Worm (Caenorhabditis elegans) whole organism, young adult: ENCODE data around the gene R186.8.

Source experiments
- B0019.2 ChIP-seq: fragments of 200-800 bp; sonication (Bioruptor generic); conservative IDR thresholded peaks from 2 replicates; pipeline ENCODE4 v1.3.6; 2022; ENCODE audit warnings: missing genetic modification reagents, missing genetic modification characterization, missing compliant biosample characterization
- B0261.1 ChIP-seq: sonication (generic microtip); optimal IDR thresholded peaks from 2 replicates; lab custom pipeline; 2016; ENCODE audit warnings: mild to moderate bottlenecking, missing genetic modification characterization, moderate library complexity, missing compliant biosample characterization
- B0336.3 ChIP-seq: fragments of 200-800 bp; sonication (Bioruptor generic); IDR thresholded peaks from 2 replicates; pipeline ENCODE4 v1.3.6; 2022; ENCODE audit warnings: missing genetic modification characterization, missing compliant biosample characterization
- F10E7.11 ChIP-seq: sonication (generic microtip); optimal IDR thresholded peaks from 2 replicates; lab custom pipeline; 2017; ENCODE audit warnings: mild to moderate bottlenecking, missing genetic modification characterization, moderate library complexity, missing compliant biosample characterization
- F23B12.7 ChIP-seq: sonication (generic microtip); optimal IDR thresholded peaks from 2 replicates; lab custom pipeline; 2017; ENCODE audit warnings: missing genetic modification characterization, mild to moderate bottlenecking, missing compliant biosample characterization, antibody characterized with exemption, moderate library complexity; ENCODE audit not compliant: insufficient read depth
- F33H1.4 ChIP-seq: fragments of 200-800 bp; sonication (Bioruptor generic); IDR thresholded peaks from 2 replicates; pipeline ENCODE4 v1.3.6; 2022; ENCODE audit warnings: missing genetic modification reagents, missing genetic modification characterization, missing compliant biosample characterization
- F37B4.10 ChIP-seq: fragments of 200-800 bp; sonication (Bioruptor generic); IDR thresholded peaks from 2 replicates; pipeline ENCODE4 v1.3.6; 2022; ENCODE audit warnings: missing genetic modification characterization, missing compliant biosample characterization
- F55B11.4 ChIP-seq: sonication (generic microtip); optimal IDR thresholded peaks from 2 replicates; lab custom pipeline; 2016; ENCODE audit warnings: missing compliant biosample characterization, missing genetic modification characterization, borderline replicate concordance; ENCODE audit not compliant: insufficient read depth
- F57C9.4 ChIP-seq: sonication (generic microtip); optimal IDR thresholded peaks from 2 replicates; lab custom pipeline; 2017; ENCODE audit warnings: mild to moderate bottlenecking, missing genetic modification characterization, missing compliant biosample characterization
- K12H6.12 ChIP-seq: fragments of 200-800 bp; sonication (Bioruptor generic); optimal IDR thresholded peaks from 2 replicates; lab custom pipeline; 2018; ENCODE audit warnings: mild to moderate bottlenecking, missing genetic modification characterization, missing compliant biosample characterization
- T26A5.8 ChIP-seq: sonication (generic microtip); optimal IDR thresholded peaks from 2 replicates; lab custom pipeline; 2016; ENCODE audit warnings: missing genetic modification characterization, missing compliant biosample characterization
- Y53G8AR.9 ChIP-seq: fragments of 200-800 bp; sonication (Bioruptor generic); conservative IDR thresholded peaks from 2 replicates; pipeline ENCODE4 v1.3.6; 2022; ENCODE audit warnings: missing genetic modification reagents, missing genetic modification characterization, missing compliant biosample characterization
- Y79H2A.3 ChIP-seq: fragments of 200-800 bp; sonication (Bioruptor generic); conservative IDR thresholded peaks from 2 replicates; pipeline ENCODE4 v1.3.6; 2022; ENCODE audit warnings: missing genetic modification reagents, missing genetic modification characterization, missing compliant biosample characterization
- Y95B8A.8 ChIP-seq: fragments of 200-800 bp; sonication (Bioruptor generic); IDR thresholded peaks from 2 replicates; pipeline ENCODE4 v1.3.6; 2022; ENCODE audit warnings: missing genetic modification reagents, missing genetic modification characterization, missing compliant biosample characterization
- atf-7 ChIP-seq: sonication (generic microtip); optimal IDR thresholded peaks from 2 replicates; lab custom pipeline; 2017; ENCODE audit warnings: mild to moderate bottlenecking, missing genetic modification characterization, missing compliant biosample characterization
- attf-5 ChIP-seq: fragments of 200-800 bp; sonication (Bioruptor generic); optimal IDR thresholded peaks from 2 replicates; lab custom pipeline; 2018; ENCODE audit warnings: mild to moderate bottlenecking, missing genetic modification characterization, missing compliant biosample characterization
- ccch-3 ChIP-seq: fragments of 200-800 bp; sonication (Bioruptor generic); optimal IDR thresholded peaks from 2 replicates; lab custom pipeline; 2018; ENCODE audit warnings: mild to moderate bottlenecking, missing genetic modification characterization, missing compliant biosample characterization
- die-1 ChIP-seq: sonication (generic microtip); optimal IDR thresholded peaks from 2 replicates; lab custom pipeline; 2016; ENCODE audit warnings: missing genotype, mild to moderate bottlenecking, missing genetic modification characterization, missing compliant biosample characterization
- dox-1 ChIP-seq: fragments of 200-800 bp; sonication (Bioruptor generic); IDR thresholded peaks from 2 replicates; pipeline ENCODE4 v1.3.6; 2022; ENCODE audit warnings: missing genetic modification reagents, missing genetic modification characterization, missing compliant biosample characterization
- efl-1 ChIP-seq: fragments of 150-350 bp; optimal IDR thresholded peaks from 2 replicates; lab custom pipeline; 2014; ENCODE audit warnings: missing biosample characterization, missing genetic modification reagents, missing genetic modification characterization
- egl-44 ChIP-seq: fragments of 200-800 bp; sonication (Bioruptor generic); IDR thresholded peaks from 2 replicates; pipeline ENCODE4 v1.3.6; 2022; ENCODE audit warnings: missing genetic modification reagents, missing genetic modification characterization, missing compliant biosample characterization
- egrh-3 ChIP-seq: fragments of 200-800 bp; sonication (Bioruptor generic); IDR thresholded peaks from 2 replicates; pipeline ENCODE4 v1.3.6; 2022; ENCODE audit warnings: missing genetic modification reagents, missing genetic modification characterization, missing compliant biosample characterization
- gei-17 ChIP-seq: fragments of 200-800 bp; sonication (Bioruptor generic); optimal IDR thresholded peaks from 2 replicates; lab custom pipeline; 2018; ENCODE audit warnings: mild to moderate bottlenecking, missing genetic modification characterization, missing compliant biosample characterization
- hlh-12 ChIP-seq: sonication (generic microtip); optimal IDR thresholded peaks from 2 replicates; lab custom pipeline; 2016; ENCODE audit warnings: missing genetic modification characterization, missing compliant biosample characterization
- hmg-1.2 ChIP-seq: fragments of 200-800 bp; sonication (Bioruptor generic); IDR thresholded peaks from 2 replicates; pipeline ENCODE4 v1.3.6; 2022; ENCODE audit warnings: missing genetic modification reagents, missing genetic modification characterization, missing compliant biosample characterization
- hmg-20 ChIP-seq: fragments of 200-800 bp; sonication (Bioruptor generic); IDR thresholded peaks from 2 replicates; pipeline ENCODE4 v1.3.6; 2022; ENCODE audit warnings: missing genetic modification reagents, missing genetic modification characterization, missing compliant biosample characterization
- hrde-1 ChIP-seq: sonication (generic microtip); optimal IDR thresholded peaks from 2 replicates; lab custom pipeline; 2016; ENCODE audit warnings: missing genetic modification characterization, mild to moderate bottlenecking, missing compliant biosample characterization, moderate library complexity, missing genotype, missing genetic modification reagents, borderline replicate concordance
- let-526 ChIP-seq: fragments of 200-800 bp; sonication (Bioruptor generic); IDR thresholded peaks from 2 replicates; pipeline ENCODE4 v1.3.6; 2022; ENCODE audit warnings: missing genetic modification reagents, missing genetic modification characterization, missing compliant biosample characterization
- lin-35 ChIP-seq, 3 experiments: fragments of 150-350 bp in 2 of 3; sonication (generic microtip) in 1 of 3; optimal IDR thresholded peaks; 2 replicates each; lab custom pipeline; 2014 to 2018; ENCODE audit warnings: missing biosample characterization in 3 of 3, missing genetic modification characterization in 3 of 3, missing genetic modification reagents in 3 of 3
- lsl-1 ChIP-seq: fragments of 200-800 bp; sonication (Bioruptor generic); optimal IDR thresholded peaks from 2 replicates; lab custom pipeline; 2018; ENCODE audit warnings: mild to moderate bottlenecking, missing genetic modification characterization, moderate library complexity, missing compliant biosample characterization
- madf-6 ChIP-seq: fragments of 200-800 bp; sonication (Bioruptor generic); IDR thresholded peaks from 2 replicates; pipeline ENCODE4 v1.3.6; 2022; ENCODE audit warnings: missing genetic modification reagents, missing genetic modification characterization, missing compliant biosample characterization
- madf-8 ChIP-seq: fragments of 200-800 bp; sonication (Bioruptor generic); conservative IDR thresholded peaks from 2 replicates; pipeline ENCODE4 v1.3.6; 2022; ENCODE audit warnings: missing genetic modification reagents, missing genetic modification characterization, missing compliant biosample characterization
- mcd-1 ChIP-seq: fragments of 200-800 bp; sonication (Bioruptor generic); IDR thresholded peaks from 2 replicates; pipeline ENCODE4 v1.3.6; 2022; ENCODE audit warnings: missing genetic modification reagents, missing genetic modification characterization, missing compliant biosample characterization
- mes-4 ChIP-seq: sonication (generic microtip); optimal IDR thresholded peaks from 2 replicates; lab custom pipeline; 2016; ENCODE audit warnings: missing genotype, missing genetic modification characterization, missing compliant biosample characterization
- nfya-2 ChIP-seq: fragments of 200-800 bp; sonication (Bioruptor generic); IDR thresholded peaks from 2 replicates; pipeline ENCODE4 v1.3.6; 2022; ENCODE audit warnings: missing genetic modification reagents, missing genetic modification characterization, missing compliant biosample characterization
- nhr-179 ChIP-seq: sonication (generic microtip); optimal IDR thresholded peaks from 2 replicates; lab custom pipeline; 2016; ENCODE audit warnings: mild to moderate bottlenecking, missing genetic modification characterization, missing compliant biosample characterization
- nhr-27 ChIP-seq: fragments of 200-800 bp; sonication (Bioruptor generic); optimal IDR thresholded peaks from 2 replicates; lab custom pipeline; 2018; ENCODE audit warnings: mild to moderate bottlenecking, missing genetic modification characterization, moderate library complexity, missing compliant biosample characterization
- nhr-80 ChIP-seq: sonication (generic microtip); optimal IDR thresholded peaks from 2 replicates; lab custom pipeline; 2016; ENCODE audit warnings: missing genetic modification characterization, missing compliant biosample characterization
- repo-1 ChIP-seq: sonication (generic microtip); optimal IDR thresholded peaks from 2 replicates; lab custom pipeline; 2017; ENCODE audit warnings: mild to moderate bottlenecking, missing genetic modification characterization, missing compliant biosample characterization
- snpc-3.4 ChIP-seq: sonication (generic microtip); optimal IDR thresholded peaks from 2 replicates; lab custom pipeline; 2017; ENCODE audit warnings: missing genetic modification characterization, mild to moderate bottlenecking, missing compliant biosample characterization, antibody characterized with exemption, moderate library complexity, missing genotype, missing genetic modification reagents
- snpc-4 ChIP-seq, 5 experiments: fragments of 150-350 bp in 1 of 5; sonication (generic microtip) in 4 of 5; optimal IDR thresholded peaks; 2 replicates each; lab custom pipeline; 2014 to 2018; ENCODE audit warnings: missing genetic modification characterization in 5 of 5, missing biosample characterization in 3 of 5, antibody characterized with exemption in 2 of 5, mild to moderate bottlenecking in 2 of 5, missing compliant biosample characterization in 2 of 5, missing genotype in 2 of 5, moderate library complexity in 2 of 5, missing genetic modification reagents in 1 of 5
- somi-1 ChIP-seq: fragments of 200-800 bp; sonication (Bioruptor generic); optimal IDR thresholded peaks from 2 replicates; lab custom pipeline; 2018; ENCODE audit warnings: mild to moderate bottlenecking, missing genetic modification characterization, missing compliant biosample characterization
- tbp1 ChIP-seq: fragments of 200-800 bp; sonication (Bioruptor generic); optimal IDR thresholded peaks from 2 replicates; lab custom pipeline; 2018; ENCODE audit warnings: mild to moderate bottlenecking, missing genetic modification characterization, missing compliant biosample characterization
- tbx-9 ChIP-seq: sonication (generic microtip); optimal IDR thresholded peaks from 2 replicates; lab custom pipeline; 2016; ENCODE audit warnings: borderline replicate concordance, missing genetic modification characterization, inconsistent platforms, missing compliant biosample characterization
- tlf-1 ChIP-seq: fragments of 200-800 bp; sonication (Bioruptor generic); optimal IDR thresholded peaks from 2 replicates; lab custom pipeline; 2018; ENCODE audit warnings: mild to moderate bottlenecking, missing genetic modification characterization, missing compliant biosample characterization
- xnd-1 ChIP-seq: sonication (generic microtip); optimal IDR thresholded peaks from 2 replicates; lab custom pipeline; 2016; ENCODE audit warnings: missing genotype, missing genetic modification reagents, missing genetic modification characterization, missing compliant biosample characterization
- ztf-3 ChIP-seq: fragments of 200-800 bp; sonication (Bioruptor generic); optimal IDR thresholded peaks from 2 replicates; lab custom pipeline; 2018; ENCODE audit warnings: mild to moderate bottlenecking, missing genetic modification characterization, missing compliant biosample characterization

Gene R186.8

DNA sequence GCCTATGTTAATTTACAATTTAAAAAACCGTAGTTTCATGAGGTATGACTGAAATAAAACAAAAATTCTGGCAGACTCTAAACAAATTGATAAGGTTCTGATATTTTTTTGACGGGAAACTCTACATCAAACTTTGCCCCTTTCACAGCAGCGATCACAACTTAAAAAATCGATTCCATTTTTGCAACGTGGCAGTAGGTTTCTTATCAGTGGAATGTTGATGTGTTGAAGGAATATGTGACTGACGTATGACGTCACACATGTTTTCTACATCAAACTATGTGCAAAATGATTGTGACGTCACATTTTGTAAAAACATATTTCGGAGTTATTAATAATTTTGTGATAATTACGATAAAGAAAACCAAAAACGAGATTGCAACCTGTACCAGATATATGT lies 44.1 kb upstream of the R186.8 start (continued):
- no peak for TF ChIP-seq ztf-3
- TF ChIP-seq let-526 (GFP tag; lab: Robert Waterston, UW), result no peak
- TF ChIP-seq nhr-179, result no peak
- TF ChIP-seq lsl-1 (GFP tag; lab: Kevin White, UChicago), result no peak
- no peak for TF ChIP-seq nhr-27
- no peak for TF ChIP-seq xnd-1 (tag; lab: Kevin White, UChicago)
- TF ChIP-seq hmg-20 (GFP tag; lab: Robert Waterston, UW), result no peak
- TF ChIP-seq gei-17, result no peak
- TF ChIP-seq Y53G8AR.9, result no peak
- TF ChIP-seq egrh-3, result no peak
- no peak for TF ChIP-seq Y95B8A.8 (GFP tag; lab: Robert Waterston, UW)
- peak; percentile 1 for TF ChIP-seq tbp1 (GFP tag; lab: Kevin White, UChicago)
- no peak for TF ChIP-seq attf-5 (GFP tag; lab: Kevin White, UChicago)
- TF ChIP-seq K12H6.12, result no peak
- TF ChIP-seq F10E7.11, result no peak
- no peak for TF ChIP-seq lin-35 (GFP tag; optimal IDR thresholded peaks at IDR 0.05; lab: Kevin White, UChicago)
- no peak for TF ChIP-seq B0336.3 (GFP tag; lab: Robert Waterston, UW)
- TF ChIP-seq F37B4.10 (GFP tag; lab: Robert Waterston, UW), result no peak
- no peak for TF ChIP-seq ccch-3
- no peak for TF ChIP-seq F57C9.4
- no peak for TF ChIP-seq mes-4 (tag; lab: Kevin White, UChicago)
- TF ChIP-seq hrde-1 (tag; lab: Kevin White, UChicago), result no peak
- TF ChIP-seq atf-7 (tag; lab: Kevin White, UChicago), result peak; percentile 87
- TF ChIP-seq F23B12.7 (tag; lab: Kevin White, UChicago), result no peak

DNA sequence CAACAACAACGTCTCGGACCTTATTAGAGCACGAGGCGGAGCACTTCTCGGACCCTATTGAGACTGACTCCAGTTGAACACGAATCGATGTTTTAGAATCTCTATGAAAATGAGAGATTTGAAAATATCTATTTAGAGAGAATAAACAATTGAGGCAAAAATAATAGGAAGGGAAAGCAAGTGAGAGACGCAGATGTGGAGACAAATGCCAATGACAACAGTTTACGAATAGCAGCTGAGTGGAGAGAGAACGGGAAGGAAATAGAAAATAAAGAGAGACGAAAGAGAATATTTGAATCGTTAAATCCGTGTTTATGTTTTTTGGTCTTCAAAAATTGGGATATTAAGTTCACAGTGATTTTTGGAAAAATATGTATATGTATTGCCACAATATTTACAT lies 42.1 kb upstream of the R186.8 start:
- peak; percentile 13 for TF ChIP-seq nhr-80 (tag; lab: Kevin White, UChicago)
- TF ChIP-seq T26A5.8 (tag; lab: Kevin White, UChicago), result no peak
- no peak for TF ChIP-seq K12H6.12
- no peak for TF ChIP-seq mcd-1 (GFP tag; lab: Robert Waterston, UW)
- TF ChIP-seq hmg-1.2 (GFP tag; lab: Robert Waterston, UW), result peak; percentile 54; the same call in 1 of the 2 replicates

DNA sequence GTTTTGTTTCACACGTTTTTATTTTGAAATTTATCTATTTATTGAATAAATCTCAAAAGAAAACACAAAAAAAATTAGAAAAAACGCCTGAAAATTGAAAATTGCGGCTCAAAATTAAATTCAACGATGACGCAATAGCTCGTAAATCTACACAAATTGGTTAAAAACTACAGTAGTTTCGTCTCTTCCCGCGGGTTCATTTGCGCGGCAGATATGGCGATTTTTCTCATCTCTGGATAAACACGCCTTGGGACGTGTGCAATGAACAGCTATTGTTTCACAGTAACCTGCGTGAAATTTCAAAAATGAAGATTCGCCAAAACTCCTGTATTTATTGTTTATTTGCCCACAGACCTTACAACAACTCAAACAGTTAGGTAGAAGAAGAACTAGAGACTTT lies 41.5 kb upstream of the R186.8 start:
- TF ChIP-seq nfya-2 (GFP tag; lab: Robert Waterston, UW), result no peak
- no peak for TF ChIP-seq Y79H2A.3
- no peak for TF ChIP-seq F55B11.4 (tag; lab: Kevin White, UChicago)
- TF ChIP-seq egl-44 (GFP tag; lab: Robert Waterston, UW), result no peak
- no peak for TF ChIP-seq tbx-9
- TF ChIP-seq hlh-12 (tag; lab: Kevin White, UChicago), result no peak
- no peak for TF ChIP-seq repo-1 (tag; lab: Kevin White, UChicago)
- TF ChIP-seq efl-1, result peak; percentile 24
- no peak for TF ChIP-seq let-526 (GFP tag; lab: Robert Waterston, UW)
- no peak for TF ChIP-seq snpc-4 (GFP tag; optimal IDR thresholded peaks at IDR 0.05; lab: Kevin White, UChicago)
- TF ChIP-seq snpc-4 (tag; optimal IDR thresholded peaks at IDR 0.05; lab: Kevin White, UChicago), result no peak
- TF ChIP-seq B0261.1 (tag; lab: Kevin White, UChicago), result no peak
- peak; percentile 47; the same call in 1 of the 2 replicates for TF ChIP-seq F33H1.4 (GFP tag; lab: Robert Waterston, UW)
- TF ChIP-seq B0019.2 (GFP tag; lab: Robert Waterston, UW), result no peak
- TF ChIP-seq dox-1 (GFP tag; lab: Robert Waterston, UW), result no peak
- TF ChIP-seq somi-1 (GFP tag; lab: Kevin White, UChicago), result no peak
- no peak for TF ChIP-seq die-1 (tag; lab: Kevin White, UChicago)
- TF ChIP-seq xnd-1 (tag; lab: Kevin White, UChicago), result peak; percentile 59
- TF ChIP-seq lsl-1 (GFP tag; lab: Kevin White, UChicago), result peak; percentile 73
- peak; percentile 56 for TF ChIP-seq madf-8
- peak; percentile 82 for TF ChIP-seq madf-6 (GFP tag; lab: Robert Waterston, UW)
- no peak for TF ChIP-seq tlf-1 (GFP tag; lab: Kevin White, UChicago)
- no peak for TF ChIP-seq snpc-3.4 (tag; lab: Kevin White, UChicago)
